Fruit fly (Drosophila melanogaster) whole organism, embryonic: ENCODE results near the gene CG32099.

Experiments used
- Ada2b ChIP-seq: fragments of 200-800 bp; sonication (Bioruptor generic); IDR thresholded peaks from 2 replicates; pipeline ENCODE4 v1.3.6; 2022; ENCODE audit warnings: missing biosample characterization, missing genetic modification characterization
- Asciz ChIP-seq: fragments of 200-800 bp; sonication (Bioruptor generic); optimal IDR thresholded peaks from 2 replicates; lab custom pipeline; 2017; ENCODE audit warnings: missing biosample characterization, mild to moderate bottlenecking, missing genetic modification characterization, missing genetic modification reagents
- Atf3 ChIP-seq: fragments of 200-800 bp; sonication (Bioruptor generic); optimal IDR thresholded peaks from 3 replicates; lab custom pipeline; 2016; ENCODE audit warnings: missing biosample characterization, missing genetic modification characterization
- BEAF-32 ChIP-seq: fragments of 200-800 bp; sonication (Bioruptor generic); optimal IDR thresholded peaks from 3 replicates; lab custom pipeline; 2017; ENCODE audit warnings: missing biosample characterization, missing genetic modification characterization, mild to moderate bottlenecking, moderate library complexity, missing genetic modification reagents
- CG10209 ChIP-seq: fragments of 200-800 bp; sonication (Bioruptor generic); optimal IDR thresholded peaks from 3 replicates; lab custom pipeline; 2017; ENCODE audit warnings: missing biosample characterization, mild to moderate bottlenecking, missing genetic modification characterization, missing genetic modification reagents
- CG10543 ChIP-seq: fragments of 200-800 bp; sonication (Bioruptor generic); optimal IDR thresholded peaks from 3 replicates; lab custom pipeline; 2017; ENCODE audit warnings: missing biosample characterization, mild to moderate bottlenecking, missing genetic modification characterization, moderate library complexity
- CG10565 ChIP-seq: fragments of 200-800 bp; sonication (Bioruptor generic); optimal IDR thresholded peaks from 3 replicates; lab custom pipeline; 2016; ENCODE audit warnings: missing biosample characterization, mild to moderate bottlenecking, missing genetic modification characterization
- CG11093 ChIP-seq: fragments of 200-800 bp; sonication (Bioruptor generic); IDR thresholded peaks from 3 replicates; pipeline ENCODE4 v1.3.6; 2022; ENCODE audit warnings: missing biosample characterization, missing genetic modification characterization
- CG12219 ChIP-seq: fragments of 200-800 bp; sonication (Bioruptor generic); optimal IDR thresholded peaks from 3 replicates; lab custom pipeline; 2018; ENCODE audit warnings: missing biosample characterization, mild to moderate bottlenecking, missing genetic modification characterization
- CG12391 ChIP-seq: fragments of 200-800 bp; sonication (Bioruptor generic); optimal IDR thresholded peaks from 3 replicates; lab custom pipeline; 2018; ENCODE audit warnings: missing biosample characterization, mild to moderate bottlenecking, missing genetic modification characterization, moderate library complexity
- CG14860 ChIP-seq: fragments of 200-800 bp; sonication (Bioruptor generic); IDR thresholded peaks from 3 replicates; pipeline ENCODE4 v1.3.6; 2022; ENCODE audit warnings: missing biosample characterization, missing genetic modification characterization; ENCODE audit not compliant: partially characterized antibody
- CG15601 ChIP-seq: fragments of 200-800 bp; sonication (Bioruptor generic); optimal IDR thresholded peaks from 3 replicates; lab custom pipeline; 2019; ENCODE audit warnings: missing biosample characterization, mild to moderate bottlenecking, missing genetic modification characterization, moderate library complexity
- CG17612 ChIP-seq: fragments of 200-800 bp; sonication (Bioruptor generic); IDR thresholded peaks from 2 replicates; pipeline ENCODE4 v1.3.6; 2022; ENCODE audit warnings: missing biosample characterization, missing genetic modification characterization
- CG17802 ChIP-seq: fragments of 200-800 bp; sonication (Bioruptor generic); optimal IDR thresholded peaks from 2 replicates; lab custom pipeline; 2018; ENCODE audit warnings: missing biosample characterization, mild to moderate bottlenecking, missing genetic modification characterization, moderate library complexity
- CG18011 ChIP-seq: fragments of 200-800 bp; sonication (Bioruptor generic); optimal IDR thresholded peaks from 2 replicates; lab custom pipeline; 2017; ENCODE audit warnings: missing biosample characterization, missing genetic modification characterization, mild to moderate bottlenecking, moderate library complexity, missing genotype
- CG18764 ChIP-seq: fragments of 200-800 bp; sonication (Bioruptor generic); optimal IDR thresholded peaks from 3 replicates; lab custom pipeline; 2016; ENCODE audit warnings: missing biosample characterization, missing genetic modification characterization
- CG3995 ChIP-seq: fragments of 200-800 bp; sonication (Bioruptor generic); optimal IDR thresholded peaks from 3 replicates; lab custom pipeline; 2016; ENCODE audit warnings: missing biosample characterization, missing genetic modification characterization
- CG6254 ChIP-seq: fragments of 200-800 bp; sonication (Bioruptor generic); optimal IDR thresholded peaks from 3 replicates; lab custom pipeline; 2017; ENCODE audit warnings: mild to moderate bottlenecking, missing biosample characterization, missing genetic modification reagents, missing genetic modification characterization
- CG9437 ChIP-seq: fragments of 200-800 bp; sonication (Bioruptor generic); optimal IDR thresholded peaks from 2 replicates; lab custom pipeline; 2018; ENCODE audit warnings: missing biosample characterization, mild to moderate bottlenecking, missing genetic modification characterization
- CTCF ChIP-seq: fragments of 200-800 bp; sonication (Bioruptor generic); optimal IDR thresholded peaks from 2 replicates; lab custom pipeline; 2017; ENCODE audit warnings: missing biosample characterization, mild to moderate bottlenecking, missing genetic modification characterization, moderate library complexity
- Elba2 ChIP-seq: fragments of 200-800 bp; sonication (Bioruptor generic); optimal IDR thresholded peaks from 3 replicates; lab custom pipeline; 2016; ENCODE audit warnings: missing biosample characterization, missing genetic modification characterization
- H15 ChIP-seq: fragments of 200-800 bp; sonication (Bioruptor generic); IDR thresholded peaks from 3 replicates; pipeline ENCODE4 v1.3.6; 2022; ENCODE audit warnings: missing biosample characterization, missing genetic modification characterization
- Kr ChIP-seq: fragments of 200-800 bp; sonication (Bioruptor generic); optimal IDR thresholded peaks from 2 replicates; lab custom pipeline; 2017; ENCODE audit warnings: missing biosample characterization, mild to moderate bottlenecking, missing genetic modification characterization
- MESR4 ChIP-seq: fragments of 200-800 bp; sonication (Bioruptor generic); optimal IDR thresholded peaks from 2 replicates; lab custom pipeline; 2018; ENCODE audit warnings: missing biosample characterization, mild to moderate bottlenecking, missing genetic modification characterization, moderate library complexity
- Mes4 ChIP-seq: fragments of 200-800 bp; sonication (Bioruptor generic); optimal IDR thresholded peaks from 2 replicates; lab custom pipeline; 2016; ENCODE audit warnings: missing biosample characterization, missing genetic modification characterization
- Neu2 ChIP-seq: fragments of 200-800 bp; sonication (Bioruptor generic); optimal IDR thresholded peaks from 3 replicates; lab custom pipeline; 2016; ENCODE audit warnings: missing biosample characterization, missing genetic modification characterization, borderline replicate concordance
- Rfx ChIP-seq: fragments of 200-800 bp; sonication (Bioruptor generic); IDR thresholded peaks from 2 replicates; pipeline ENCODE4 v1.3.6; 2022; ENCODE audit warnings: missing biosample characterization, missing genetic modification characterization
- Spps ChIP-seq: fragments of 200-800 bp; sonication (Bioruptor generic); optimal IDR thresholded peaks from 2 replicates; lab custom pipeline; 2018; ENCODE audit warnings: missing biosample characterization, mild to moderate bottlenecking, missing genetic modification characterization
- Sry-δ ChIP-seq: fragments of 200-800 bp; sonication (Bioruptor generic); optimal IDR thresholded peaks from 2 replicates; lab custom pipeline; 2016; ENCODE audit warnings: missing biosample characterization, missing genetic modification characterization
- Taf1 ChIP-seq: fragments of 200-800 bp; sonication (Bioruptor generic); IDR thresholded peaks from 2 replicates; pipeline ENCODE4 v1.3.6; 2022; ENCODE audit warnings: missing biosample characterization, missing genetic modification characterization
- al ChIP-seq: fragments of 200-800 bp; sonication (Bioruptor generic); IDR thresholded peaks from 2 replicates; pipeline ENCODE4 v1.3.6; 2022; ENCODE audit warnings: missing biosample characterization, missing genetic modification characterization
- btn ChIP-seq: fragments of 200-800 bp; sonication (Bioruptor generic); optimal IDR thresholded peaks from 2 replicates; lab custom pipeline; 2016; ENCODE audit warnings: missing biosample characterization, missing genetic modification characterization
- cato ChIP-seq: fragments of 200-800 bp; sonication (Bioruptor generic); optimal IDR thresholded peaks from 2 replicates; lab custom pipeline; 2016; ENCODE audit warnings: missing biosample characterization, missing genetic modification characterization, borderline replicate concordance
- chif ChIP-seq, 2 experiments: fragments of 200-800 bp; sonication (Bioruptor generic); optimal IDR thresholded peaks; 3 replicates each; lab custom pipeline; 2016; ENCODE audit warnings: missing biosample characterization in 2 of 2, missing genetic modification characterization in 2 of 2
- ci ChIP-seq: fragments of 200-800 bp; sonication (Bioruptor generic); IDR thresholded peaks from 3 replicates; pipeline ENCODE4 v1.3.6; 2022; ENCODE audit warnings: missing biosample characterization, missing genetic modification characterization
- corto ChIP-seq: fragments of 200-800 bp; sonication (Bioruptor generic); optimal IDR thresholded peaks from 2 replicates; lab custom pipeline; 2016; ENCODE audit warnings: missing biosample characterization, mild to moderate bottlenecking, missing genetic modification characterization, moderate library complexity
- dati ChIP-seq: fragments of 200-800 bp; sonication (Bioruptor generic); IDR thresholded peaks from 2 replicates; pipeline ENCODE4 v1.3.6; 2022; ENCODE audit warnings: missing biosample characterization, missing genetic modification characterization
- fd102C ChIP-seq: fragments of 200-800 bp; sonication (Bioruptor generic); optimal IDR thresholded peaks from 2 replicates; lab custom pipeline; 2018; ENCODE audit warnings: missing biosample characterization, mild to moderate bottlenecking, missing genetic modification characterization, moderate library complexity
- gce ChIP-seq: fragments of 200-800 bp; sonication (Bioruptor generic); IDR thresholded peaks from 3 replicates; pipeline ENCODE4 v1.3.6; 2022; ENCODE audit warnings: missing biosample characterization, missing genetic modification characterization
- ham ChIP-seq: fragments of 200-800 bp; sonication (Bioruptor generic); IDR thresholded peaks from 2 replicates; pipeline ENCODE4 v1.3.6; 2022; ENCODE audit warnings: missing biosample characterization, missing genetic modification characterization
- hb ChIP-seq: fragments of 200-800 bp; sonication (Bioruptor generic); IDR thresholded peaks from 3 replicates; pipeline ENCODE4 v1.3.6; 2022; ENCODE audit warnings: missing biosample characterization, missing genetic modification characterization; ENCODE audit not compliant: partially characterized antibody
- nmo ChIP-seq: fragments of 200-800 bp; sonication (Bioruptor generic); optimal IDR thresholded peaks from 2 replicates; lab custom pipeline; 2018; ENCODE audit warnings: missing biosample characterization, mild to moderate bottlenecking, missing genetic modification characterization, moderate library complexity
- otp ChIP-seq: fragments of 200-800 bp; sonication (Bioruptor generic); IDR thresholded peaks from 3 replicates; pipeline ENCODE4, ENCODE4 v1.3.6; 2022; ENCODE audit warnings: missing biosample characterization, missing genetic modification characterization
- pita ChIP-seq: fragments of 200-800 bp; sonication (Bioruptor generic); optimal IDR thresholded peaks from 2 replicates; lab custom pipeline; 2017; ENCODE audit warnings: missing biosample characterization, mild to moderate bottlenecking, missing genetic modification characterization
- psq ChIP-seq: fragments of 200-800 bp; sonication (Bioruptor generic); optimal IDR thresholded peaks from 2 replicates; lab custom pipeline; 2017; ENCODE audit warnings: missing biosample characterization, missing genetic modification characterization
- sc ChIP-seq, 3 experiments: fragments of >200 bp in 2 of 3; fragments of 200-800 bp in 1 of 3; sonication (Bioruptor generic) in 1 of 3; optimal IDR thresholded peaks; 2 replicates in 2 of 3; 3 replicates in 1 of 3; lab custom pipeline; 2017; ENCODE audit warnings: mild to moderate bottlenecking in 1 of 3, missing biosample characterization in 1 of 3, missing genetic modification characterization in 1 of 3, missing genetic modification reagents in 1 of 3
- sim ChIP-seq: fragments of 200-800 bp; sonication (Bioruptor generic); IDR thresholded peaks from 2 replicates; pipeline ENCODE4 v1.3.6; 2022; ENCODE audit warnings: missing biosample characterization, missing genetic modification characterization
- sima ChIP-seq: fragments of 200-800 bp; sonication (Bioruptor generic); optimal IDR thresholded peaks from 2 replicates; lab custom pipeline; 2016; ENCODE audit warnings: missing biosample characterization, missing genetic modification characterization
- sob ChIP-seq: fragments of 200-800 bp; sonication (Bioruptor generic); IDR thresholded peaks from 2 replicates; pipeline ENCODE4 v1.3.6; 2022; ENCODE audit warnings: missing biosample characterization, missing genetic modification characterization
- vvl ChIP-seq: fragments of 200-800 bp; sonication (Bioruptor generic); IDR thresholded peaks from 2 replicates; pipeline ENCODE4 v1.3.6; 2022; ENCODE audit warnings: missing biosample characterization, missing genetic modification characterization
- zen ChIP-seq: fragments of 200-800 bp; sonication (Bioruptor generic); optimal IDR thresholded peaks from 3 replicates; lab custom pipeline; 2018; ENCODE audit warnings: missing biosample characterization, mild to moderate bottlenecking, missing genetic modification characterization, moderate library complexity

The CG32099 gene

dm6 chr3L:12139232-12139698, 9.8 kb upstream of the CG32099 start (continued):
- no peak for TF ChIP-seq fd102C (GFP tag; lab: Kevin White, UChicago)
- TF ChIP-seq Atf3, result no peak
- peak; percentile 19 for TF ChIP-seq Mes4 (GFP tag; lab: Kevin White, UChicago)
- no peak for TF ChIP-seq pita
- TF ChIP-seq CG6254, result no peak
- no peak for TF ChIP-seq sim
- TF ChIP-seq Asciz, result peak; percentile 19
- TF ChIP-seq chif (GFP tag; optimal IDR thresholded peaks at IDR 0.05; lab: Kevin White, UChicago), result no peak
- no peak for TF ChIP-seq CTCF (GFP tag; lab: Kevin White, UChicago)
- no peak for TF ChIP-seq sc (optimal IDR thresholded peaks at IDR 0.05; lab: Kevin White, UChicago)
- no peak for TF ChIP-seq sc (GFP tag; optimal IDR thresholded peaks at IDR 0.05; lab: Kevin White, UChicago)
- TF ChIP-seq vvl, result peak; percentile 41; the same call in 1 of the 2 replicates
- no peak for TF ChIP-seq sima (GFP tag; lab: Kevin White, UChicago)
- TF ChIP-seq CG10565 (GFP tag; lab: Kevin White, UChicago), result no peak
- TF ChIP-seq nmo (GFP tag; lab: Kevin White, UChicago), result peak; percentile 31
- no peak for TF ChIP-seq MESR4 (GFP tag; lab: Kevin White, UChicago)
- peak; percentile 15 for TF ChIP-seq CG15601 (tag; lab: Kevin White, UChicago)
- TF ChIP-seq Neu2 (GFP tag; lab: Kevin White, UChicago), result no peak
- TF ChIP-seq CG17612, result no peak
- TF ChIP-seq BEAF-32, result no peak
- TF ChIP-seq zen (tag; lab: Kevin White, UChicago), result no peak
- TF ChIP-seq Elba2 (GFP tag; lab: Kevin White, UChicago), result no peak
- no peak for TF ChIP-seq Kr (GFP tag; lab: Kevin White, UChicago)
- no peak for TF ChIP-seq CG14860 (GFP tag; lab: Robert Waterston, UW)
- TF ChIP-seq CG17802 (tag; lab: Kevin White, UChicago), result no peak
- peak; percentile 27 for TF ChIP-seq CG12391 (tag; lab: Kevin White, UChicago)
- TF ChIP-seq al (GFP tag; lab: Robert Waterston, UW), result 0 out of 2 replicates have a peak, but pooled peaks have one; percentile 11
- TF ChIP-seq CG10543 (GFP tag; lab: Kevin White, UChicago), result peak; percentile 49
- no peak for TF ChIP-seq btn (GFP tag; lab: Kevin White, UChicago)
- TF ChIP-seq Ada2b, result peak; percentile 11; the same call in 1 of the 2 replicates
- no peak for TF ChIP-seq Taf1 (GFP tag; lab: Robert Waterston, UW)
- no peak for TF ChIP-seq psq (GFP tag; lab: Kevin White, UChicago)
- no peak for TF ChIP-seq CG18764 (GFP tag; lab: Kevin White, UChicago)
- no peak for TF ChIP-seq H15 (GFP tag; lab: Robert Waterston, UW)
- no peak for TF ChIP-seq Sry-δ (GFP tag; lab: Kevin White, UChicago)
- no peak for TF ChIP-seq otp (GFP tag; lab: Robert Waterston, UW)
- no peak; the same call in 1 of the 2 replicates for TF ChIP-seq sob (GFP tag; lab: Robert Waterston, UW)
- TF ChIP-seq CG18011 (GFP tag; lab: Kevin White, UChicago), result no peak
- TF ChIP-seq corto (GFP tag; lab: Kevin White, UChicago), result no peak
- no peak for TF ChIP-seq Spps
- 0 out of 3 replicates have a peak, but pooled peaks have one; percentile 42 for TF ChIP-seq ci
- TF ChIP-seq CG11093 (GFP tag; lab: Robert Waterston, UW), result 0 out of 3 replicates have a peak, but pooled peaks have one; percentile 22
- peak; percentile 22 for TF ChIP-seq CG3995
- TF ChIP-seq CG9437 (GFP tag; lab: Kevin White, UChicago), result peak; percentile 36
- peak; percentile 32 for TF ChIP-seq CG12219 (GFP tag; lab: Kevin White, UChicago)
- TF ChIP-seq cato (GFP tag; lab: Kevin White, UChicago), result no peak
- no peak for TF ChIP-seq hb (GFP tag; lab: Robert Waterston, UW)
- TF ChIP-seq gce (GFP tag; lab: Robert Waterston, UW), result no peak
- peak; percentile 60 for TF ChIP-seq CG10209 (GFP tag; lab: Kevin White, UChicago)
- TF ChIP-seq dati (GFP tag; lab: Robert Waterston, UW), result no peak
- no peak for TF ChIP-seq ham (GFP tag; lab: Robert Waterston, UW)
- peak; percentile 55 for TF ChIP-seq Rfx (GFP tag; lab: Robert Waterston, UW)
